Worm (Caenorhabditis elegans) whole organism, mixed stage, embryonic: ENCODE data around the gene grd-9.

ENCODE experiments used
- flh-1 ChIP-seq: fragments of 200-800 bp; sonication (Bioruptor generic); optimal IDR thresholded peaks from 2 replicates; lab custom pipeline; 2018; ENCODE audit warnings: mild to moderate bottlenecking, missing genetic modification characterization, moderate library complexity, missing compliant biosample characterization
- nhr-76 ChIP-seq: sonication (generic microtip); optimal IDR thresholded peaks from 2 replicates; lab custom pipeline; 2017; ENCODE audit warnings: missing biosample characterization, missing genetic modification characterization
- unc-120 ChIP-seq: sonication (generic microtip); optimal IDR thresholded peaks from 2 replicates; lab custom pipeline; 2017; ENCODE audit warnings: missing genetic modification characterization, missing compliant biosample characterization; ENCODE audit not compliant: poor library complexity, severe bottlenecking
- unc-62 ChIP-seq: fragments of 150-350 bp; optimal IDR thresholded peaks from 2 replicates; lab custom pipeline; 2014; ENCODE audit warnings: missing biosample characterization, missing genetic modification reagents, missing genetic modification characterization
- zip-8 ChIP-seq: fragments of 150-350 bp; optimal IDR thresholded peaks from 2 replicates; lab custom pipeline; 2014; ENCODE audit warnings: missing biosample characterization, missing genetic modification characterization

DNA sequence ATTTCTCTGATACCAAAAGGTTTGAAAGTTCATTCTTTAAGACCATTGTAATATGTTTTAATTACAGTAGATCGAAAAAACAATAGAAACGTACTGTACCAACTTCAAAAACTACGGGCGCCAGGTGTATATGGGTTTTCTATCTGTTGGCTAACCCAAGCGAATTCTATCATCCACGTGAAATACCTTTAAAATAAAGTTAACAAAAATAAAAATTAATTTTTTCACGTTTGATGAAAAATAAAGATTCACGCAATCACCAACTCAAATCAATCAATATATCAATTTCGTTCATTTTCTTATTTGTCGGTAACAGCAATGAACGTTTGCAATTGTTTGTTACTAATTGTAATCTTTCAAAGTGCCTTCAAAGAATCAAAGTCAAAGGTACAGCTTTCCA lies 12.0 kb downstream of the grd-9 start, which contains the start of gene C04E6.4:
- TF ChIP-seq nhr-76 (tag; lab: Kevin White, UChicago) (no peak), unc-62 (no peak), flh-1 (no peak), unc-120 (no peak), zip-8 (tag; lab: Kevin White, UChicago) (no peak)
